4 fruit fly cellular contexts compared by ENCODE assay signal in the genomic region with DNA sequence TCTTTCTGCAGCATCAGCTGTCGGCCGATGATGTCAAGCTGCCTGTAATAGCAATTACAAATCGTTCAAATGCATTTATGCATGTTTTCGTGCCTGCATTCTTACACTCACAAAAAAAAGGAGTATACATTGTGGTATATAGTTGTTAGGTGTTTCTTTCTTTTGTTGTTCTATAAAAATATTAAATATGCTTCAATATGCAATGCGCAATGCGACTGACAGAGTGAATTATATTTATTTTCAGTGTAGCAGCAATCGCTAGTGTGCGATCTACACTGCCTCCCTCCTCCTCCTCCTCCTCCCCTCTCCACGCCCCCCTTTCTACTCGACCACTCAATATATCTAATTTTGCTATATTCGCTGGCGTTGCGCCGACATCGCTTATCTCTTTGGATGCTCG.
TF ChIP-seq lines count a peak whose summit lies in the region.

No protein-coding gene starts in this region.

- no peak for TF ChIP-seq CTCF in whole organism, embryonic (GFP tag; optimal IDR thresholded peaks at IDR 0.05; lab: Kevin White, UChicago)

TF ChIP-seq in whole organism, adult, 20 proteins besides CTCF, POLR2A, EP300 and RAD21:
- TF ChIP-seq CG33017 (tag; optimal IDR thresholded peaks at IDR 0.05; lab: Kevin White, UChicago) = no peak
- TF ChIP-seq toe (GFP tag; optimal IDR thresholded peaks at IDR 0.05; lab: Kevin White, UChicago) = no peak
- TF ChIP-seq CG7101 (tag; optimal IDR thresholded peaks at IDR 0.05; lab: Kevin White, UChicago) = no peak
- no peak for TF ChIP-seq cic (GFP tag; optimal IDR thresholded peaks at IDR 0.05; lab: Kevin White, UChicago)
- TF ChIP-seq tj (GFP tag; optimal IDR thresholded peaks at IDR 0.05; lab: Kevin White, UChicago) = peak; percentile 12
- no peak for TF ChIP-seq CG11617 (GFP tag; optimal IDR thresholded peaks at IDR 0.05; lab: Kevin White, UChicago)

TF ChIP-seq in whole organism, embryonic, 481 proteins besides CTCF, POLR2A, EP300 and RAD21:
- TF ChIP-seq Hmx (GFP tag; optimal IDR thresholded peaks at IDR 0.05; lab: Kevin White, UChicago) (no peak), Drgx (GFP tag; IDR thresholded peaks at IDR 0.05; lab: Robert Waterston, UW) (peak; percentile 80)
TF ChIP-seq in whole organism, embryonic: peak in this region for 1.

TF ChIP-seq in whole organism, prepupa, 60 proteins besides CTCF, POLR2A, EP300 and RAD21:
- TF ChIP-seq CG11294 (GFP tag; IDR thresholded peaks at IDR 0.05; lab: Robert Waterston, UW) (peak; percentile 47), dsx (GFP tag; optimal IDR thresholded peaks at IDR 0.05; lab: Kevin White, UChicago; ENCODE audit: poor library complexity, severe bottlenecking) (no peak), CG15336 (GFP tag; IDR thresholded peaks at IDR 0.05; lab: Robert Waterston, UW) (peak; percentile 40; the same call in 1 of the 2 replicates), Gug (GFP tag; IDR thresholded peaks at IDR 0.05; lab: Robert Waterston, UW) (peak; percentile 50; the same call in 1 of the 2 replicates), dac (GFP tag; optimal IDR thresholded peaks at IDR 0.05; lab: Kevin White, UChicago) (no peak), CG8319 (GFP tag; optimal IDR thresholded peaks at IDR 0.05; lab: Kevin White, UChicago) (no peak), Hr4 (GFP tag; optimal IDR thresholded peaks at IDR 0.05; lab: Kevin White, UChicago) (peak; percentile 4), CG32006 (GFP tag; optimal IDR thresholded peaks at IDR 0.05; lab: Kevin White, UChicago) (peak; percentile 49), CG6276 (GFP tag; optimal IDR thresholded peaks at IDR 0.05; lab: Kevin White, UChicago) (peak; percentile 22), CG8119 (GFP tag; IDR thresholded peaks at IDR 0.05; lab: Robert Waterston, UW) (peak; percentile 43; the same call in 2 of the 3 replicates), Smox (GFP tag; optimal IDR thresholded peaks at IDR 0.05; lab: Kevin White, UChicago) (no peak), eg (GFP tag; IDR thresholded peaks at IDR 0.05; lab: Robert Waterston, UW) (peak; percentile 76), CG6163 (GFP tag; IDR thresholded peaks at IDR 0.05; lab: Robert Waterston, UW) (peak; percentile 48; the same call in 1 of the 3 replicates), CG7368 (GFP tag; optimal IDR thresholded peaks at IDR 0.05; lab: Kevin White, UChicago) (no peak), CG8632 (GFP tag; optimal IDR thresholded peaks at IDR 0.05; lab: Kevin White, UChicago) (no peak), esn (GFP tag; optimal IDR thresholded peaks at IDR 0.05; lab: Kevin White, UChicago) (no peak), Sox15 (GFP tag; optimal IDR thresholded peaks at IDR 0.05; lab: Kevin White, UChicago) (no peak), acj6 (GFP tag; optimal IDR thresholded peaks at IDR 0.05; lab: Kevin White, UChicago) (peak; percentile 3), Lpt (GFP tag; optimal IDR thresholded peaks at IDR 0.05; lab: Kevin White, UChicago) (peak; percentile 3), Eip78C (GFP tag; lab: Kevin White, UChicago) (peak; percentile 60), pdm3 (GFP tag; optimal IDR thresholded peaks at IDR 0.05; lab: Kevin White, UChicago) (peak; percentile 11)

TF ChIP-seq in whole organism, pupa, 21 proteins besides CTCF, POLR2A, EP300 and RAD21:
- TF ChIP-seq EcR (GFP tag; optimal IDR thresholded peaks at IDR 0.05; lab: Kevin White, UChicago) (no peak), CG8301 (tag; optimal IDR thresholded peaks at IDR 0.05; lab: Kevin White, UChicago) (peak; percentile 26), Pif1A (GFP tag; optimal IDR thresholded peaks at IDR 0.05; lab: Kevin White, UChicago) (no peak), Snoo (tag; optimal IDR thresholded peaks at IDR 0.05; lab: Kevin White, UChicago) (no peak), fd96Ca (GFP tag; IDR thresholded peaks at IDR 0.05; lab: Robert Waterston, UW) (peak; percentile 71; the same call in 2 of the 3 replicates), CG4496 (GFP tag; IDR thresholded peaks at IDR 0.05; lab: Robert Waterston, UW) (peak; percentile 77), CG12605 (GFP tag; IDR thresholded peaks at IDR 0.05; lab: Robert Waterston, UW) (peak; percentile 49; the same call in 1 of the 2 replicates), CG17806 (tag; optimal IDR thresholded peaks at IDR 0.05; lab: Kevin White, UChicago) (no peak), gl (tag; optimal IDR thresholded peaks at IDR 0.05; lab: Kevin White, UChicago) (no peak), Ets98B (GFP tag; IDR thresholded peaks at IDR 0.05; lab: Robert Waterston, UW) (peak; percentile 78), CG32121 (GFP tag; IDR thresholded peaks at IDR 0.05; lab: Robert Waterston, UW) (peak; percentile 76), CG14655 (GFP tag; optimal IDR thresholded peaks at IDR 0.05; lab: Kevin White, UChicago) (peak; percentile 43), CG13204 (GFP tag; optimal IDR thresholded peaks at IDR 0.05; lab: Kevin White, UChicago) (no peak), CG34367 (tag; optimal IDR thresholded peaks at IDR 0.05; lab: Kevin White, UChicago) (no peak), CG15710 (tag; optimal IDR thresholded peaks at IDR 0.05; lab: Kevin White, UChicago) (no peak), Pif1B (GFP tag; optimal IDR thresholded peaks at IDR 0.05; lab: Kevin White, UChicago) (no peak), D1 (tag; optimal IDR thresholded peaks at IDR 0.05; lab: Kevin White, UChicago) (no peak), CG9948 (tag; optimal IDR thresholded peaks at IDR 0.05; lab: Kevin White, UChicago) (no peak), CG8159 (tag; optimal IDR thresholded peaks at IDR 0.05; lab: Kevin White, UChicago) (no peak), CG10348 (GFP tag; IDR thresholded peaks at IDR 0.05; lab: Robert Waterston, UW) (0 out of 2 replicates have a peak, but pooled peaks have one; percentile 27), rn (GFP tag; IDR thresholded peaks at IDR 0.05; lab: Robert Waterston, UW) (no peak)
